Worm (Caenorhabditis elegans) whole organism, young adult: ENCODE measurements around the gene umps-1.

Source experiments
- C06A6.2 ChIP-seq: fragments of 200-800 bp; sonication (Bioruptor generic); conservative IDR thresholded peaks from 2 replicates; pipeline ENCODE4 v1.3.6; 2022; ENCODE audit warnings: missing genetic modification characterization, missing compliant biosample characterization
- ceh-79 ChIP-seq: sonication (generic microtip); optimal IDR thresholded peaks from 2 replicates; lab custom pipeline; 2017; ENCODE audit warnings: mild to moderate bottlenecking, missing genetic modification characterization, missing compliant biosample characterization
- dox-1 ChIP-seq: fragments of 200-800 bp; sonication (Bioruptor generic); IDR thresholded peaks from 2 replicates; pipeline ENCODE4 v1.3.6; 2022; ENCODE audit warnings: missing genetic modification reagents, missing genetic modification characterization, missing compliant biosample characterization
- ekl-4 ChIP-seq: fragments of 200-800 bp; sonication (Bioruptor generic); IDR thresholded peaks from 2 replicates; pipeline ENCODE4 v1.3.6; 2022; ENCODE audit warnings: missing genetic modification reagents, missing genetic modification characterization, missing compliant biosample characterization
- him-1 ChIP-seq: sonication (generic microtip); optimal IDR thresholded peaks from 2 replicates; lab custom pipeline; 2016; ENCODE audit warnings: missing genotype, missing genetic modification reagents, missing genetic modification characterization, missing compliant biosample characterization
- snpc-4 ChIP-seq, 5 experiments: fragments of 150-350 bp in 1 of 5; sonication (generic microtip) in 4 of 5; optimal IDR thresholded peaks; 2 replicates each; lab custom pipeline; 2014 to 2018; ENCODE audit warnings: missing genetic modification characterization in 5 of 5, missing biosample characterization in 3 of 5, antibody characterized with exemption in 2 of 5, mild to moderate bottlenecking in 2 of 5, missing compliant biosample characterization in 2 of 5, missing genotype in 2 of 5, moderate library complexity in 2 of 5, missing genetic modification reagents in 1 of 5

DNA sequence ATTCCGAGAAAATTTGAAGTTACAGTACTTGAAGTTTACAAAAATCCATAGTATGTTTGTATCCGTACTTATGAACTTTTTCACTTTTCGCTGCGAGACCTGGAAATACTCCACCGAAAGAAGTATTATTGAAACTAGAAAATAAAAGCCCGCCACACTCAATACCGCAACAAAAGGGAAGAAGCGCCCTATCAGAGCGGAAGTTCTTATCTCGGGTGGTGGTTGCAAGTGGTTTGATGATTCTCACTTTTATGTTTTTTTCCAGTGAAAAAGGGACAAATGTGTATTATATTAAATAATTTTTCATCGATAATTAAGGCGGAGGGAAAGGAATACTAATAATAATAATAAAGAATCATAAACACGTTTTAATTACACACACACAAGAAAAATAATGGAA lies 43.2 kb downstream of the umps-1 start:
- TF ChIP-seq snpc-4 (GFP tag; optimal IDR thresholded peaks at IDR 0.05; lab: Kevin White, UChicago) (no peak), snpc-4 (tag; optimal IDR thresholded peaks at IDR 0.05; lab: Kevin White, UChicago) (no peak), ceh-79 (tag; lab: Kevin White, UChicago) (no peak), dox-1 (GFP tag; lab: Robert Waterston, UW) (no peak), ekl-4 (GFP tag; lab: Robert Waterston, UW) (no peak), him-1 (no peak), C06A6.2 (GFP tag; lab: Robert Waterston, UW) (no peak)
